Fruit fly (Drosophila melanogaster) whole organism, embryonic: ENCODE measurements around the gene flw.

Experiments used
- BtbVII ChIP-seq: fragments of 200-800 bp; sonication (Bioruptor generic); optimal IDR thresholded peaks from 3 replicates; lab custom pipeline; 2017; ENCODE audit warnings: missing biosample characterization, mild to moderate bottlenecking, missing genetic modification characterization
- CG10366 ChIP-seq: fragments of 200-800 bp; sonication (Bioruptor generic); IDR thresholded peaks from 2 replicates; pipeline ENCODE4 v1.3.6; 2022; ENCODE audit warnings: missing biosample characterization, missing genetic modification characterization
- CG10431 ChIP-seq: fragments of 200-800 bp; sonication (Bioruptor generic); optimal IDR thresholded peaks from 3 replicates; lab custom pipeline; 2018; ENCODE audit warnings: missing biosample characterization, mild to moderate bottlenecking, missing genetic modification characterization
- CG10543 ChIP-seq: fragments of 200-800 bp; sonication (Bioruptor generic); optimal IDR thresholded peaks from 3 replicates; lab custom pipeline; 2017; ENCODE audit warnings: missing biosample characterization, mild to moderate bottlenecking, missing genetic modification characterization, moderate library complexity
- CG10654 ChIP-seq: fragments of 200-800 bp; sonication (Bioruptor generic); optimal IDR thresholded peaks from 2 replicates; lab custom pipeline; 2016; ENCODE audit warnings: missing biosample characterization, missing genetic modification characterization
- CG11247 ChIP-seq: fragments of 200-800 bp; sonication (Bioruptor generic); IDR thresholded peaks from 2 replicates; pipeline ENCODE4 v1.3.6; 2022; ENCODE audit warnings: missing biosample characterization, missing genetic modification characterization
- CG11696 ChIP-seq: fragments of 200-800 bp; sonication (Bioruptor generic); IDR thresholded peaks from 2 replicates; pipeline ENCODE4 v1.3.6; 2022; ENCODE audit warnings: missing biosample characterization, missing genetic modification characterization
- CG12769 ChIP-seq: fragments of 200-800 bp; sonication (Bioruptor generic); optimal IDR thresholded peaks from 2 replicates; lab custom pipeline; 2019; ENCODE audit warnings: missing biosample characterization, mild to moderate bottlenecking, missing genetic modification characterization, moderate library complexity
- CG14014 ChIP-seq: fragments of 200-800 bp; sonication (Bioruptor generic); IDR thresholded peaks from 2 replicates; pipeline ENCODE4 v1.3.6; 2022; ENCODE audit warnings: missing biosample characterization, missing genetic modification characterization
- CG17385 ChIP-seq: fragments of 200-800 bp; sonication (Bioruptor generic); optimal IDR thresholded peaks from 3 replicates; lab custom pipeline; 2018; ENCODE audit warnings: missing biosample characterization, mild to moderate bottlenecking, missing genetic modification characterization
- CG18599 ChIP-seq: fragments of 200-800 bp; sonication (Bioruptor generic); optimal IDR thresholded peaks from 3 replicates; lab custom pipeline; 2017; ENCODE audit warnings: missing biosample characterization, missing genetic modification characterization, mild to moderate bottlenecking, moderate library complexity, missing genetic modification reagents
- CG18764 ChIP-seq: fragments of 200-800 bp; sonication (Bioruptor generic); optimal IDR thresholded peaks from 3 replicates; lab custom pipeline; 2016; ENCODE audit warnings: missing biosample characterization, missing genetic modification characterization
- CG30403 ChIP-seq: fragments of 200-800 bp; sonication (Bioruptor generic); optimal IDR thresholded peaks from 3 replicates; lab custom pipeline; 2016; ENCODE audit warnings: missing biosample characterization, missing genetic modification characterization
- CG4404 ChIP-seq: fragments of 200-800 bp; sonication (Bioruptor generic); IDR thresholded peaks from 2 replicates; pipeline ENCODE4 v1.3.6; 2022; ENCODE audit warnings: missing biosample characterization, missing genetic modification characterization
- CG6175 ChIP-seq: fragments of 200-800 bp; sonication (Bioruptor generic); IDR thresholded peaks from 3 replicates; pipeline ENCODE4 v1.3.6; 2022; ENCODE audit warnings: missing biosample characterization, missing genetic modification characterization
- CG6689 ChIP-seq: fragments of 200-800 bp; sonication (Bioruptor generic); IDR thresholded peaks from 2 replicates; pipeline ENCODE4 v1.3.6; 2022; ENCODE audit warnings: missing biosample characterization, missing genetic modification characterization
- CG7372 ChIP-seq: fragments of 200-800 bp; sonication (Bioruptor generic); IDR thresholded peaks from 2 replicates; pipeline ENCODE4 v1.3.6; 2022; ENCODE audit warnings: missing biosample characterization, missing genetic modification characterization
- CG7556 ChIP-seq: fragments of 200-800 bp; sonication (Bioruptor generic); optimal IDR thresholded peaks from 2 replicates; lab custom pipeline; 2017; ENCODE audit warnings: missing biosample characterization, mild to moderate bottlenecking, missing genetic modification characterization
- CG7839 ChIP-seq: fragments of 200-800 bp; sonication (Bioruptor generic); optimal IDR thresholded peaks from 3 replicates; lab custom pipeline; 2018; ENCODE audit warnings: missing biosample characterization, mild to moderate bottlenecking, missing genetic modification characterization, moderate library complexity
- CG9727 ChIP-seq: fragments of 200-800 bp; sonication (Bioruptor generic); optimal IDR thresholded peaks from 3 replicates; lab custom pipeline; 2017; ENCODE audit warnings: missing biosample characterization, mild to moderate bottlenecking, missing genetic modification characterization
- D19A ChIP-seq: fragments of 200-800 bp; optimal IDR thresholded peaks from 3 replicates; lab custom pipeline; 2019; ENCODE audit warnings: missing biosample characterization, mild to moderate bottlenecking, missing genetic modification characterization, moderate library complexity
- Fer2 ChIP-seq: fragments of 200-800 bp; sonication (Bioruptor generic); optimal IDR thresholded peaks from 2 replicates; lab custom pipeline; 2018; ENCODE audit warnings: missing biosample characterization, mild to moderate bottlenecking, missing genetic modification characterization, moderate library complexity
- Fer3 ChIP-seq: fragments of 200-800 bp; sonication (Bioruptor generic); optimal IDR thresholded peaks from 2 replicates; lab custom pipeline; 2018; ENCODE audit warnings: missing biosample characterization, mild to moderate bottlenecking, missing genetic modification characterization, moderate library complexity
- HLH3B ChIP-seq: fragments of 200-800 bp; sonication (Bioruptor generic); IDR thresholded peaks from 2 replicates; pipeline ENCODE4 v1.3.6; 2022; ENCODE audit warnings: missing biosample characterization, missing genetic modification characterization
- Hand ChIP-seq: fragments of 200-800 bp; sonication (Bioruptor generic); optimal IDR thresholded peaks from 2 replicates; lab custom pipeline; 2017; ENCODE audit warnings: mild to moderate bottlenecking, missing biosample characterization, missing genetic modification reagents, missing genetic modification characterization
- Hey ChIP-seq: fragments of 200-800 bp; sonication (Bioruptor generic); optimal IDR thresholded peaks from 3 replicates; lab custom pipeline; 2018; ENCODE audit warnings: missing biosample characterization, mild to moderate bottlenecking, missing genetic modification characterization
- Hr51 ChIP-seq, 2 experiments: fragments of 200-800 bp; sonication (Bioruptor generic); optimal IDR thresholded peaks; 2 replicates in 1 of 2; 3 replicates in 1 of 2; lab custom pipeline; 2016 to 2018; ENCODE audit warnings: missing biosample characterization in 2 of 2, missing genetic modification characterization in 2 of 2, mild to moderate bottlenecking in 1 of 2, moderate library complexity in 1 of 2
- Med ChIP-seq: fragments of 200-800 bp; sonication (Bioruptor generic); peaks from one replicate; lab custom pipeline; 2016; ENCODE audit warnings: missing biosample characterization, missing genetic modification characterization, mild to moderate bottlenecking, inconsistent platforms, moderate library complexity
- Nf-YA ChIP-seq: fragments of 200-800 bp; sonication (Bioruptor generic); IDR thresholded peaks from 2 replicates; pipeline ENCODE4 v1.3.6; 2022; ENCODE audit warnings: missing biosample characterization, missing genetic modification characterization
- Oli ChIP-seq: fragments of 200-800 bp; sonication (Bioruptor generic); optimal IDR thresholded peaks from 2 replicates; lab custom pipeline; 2018; ENCODE audit warnings: missing biosample characterization, mild to moderate bottlenecking, missing genetic modification characterization, moderate library complexity
- PHDP ChIP-seq: fragments of 200-800 bp; sonication (Bioruptor generic); optimal IDR thresholded peaks from 3 replicates; lab custom pipeline; 2018; ENCODE audit warnings: missing biosample characterization, mild to moderate bottlenecking, missing genetic modification characterization, moderate library complexity
- Ravus ChIP-seq: fragments of 200-800 bp; sonication (Bioruptor generic); IDR thresholded peaks from 2 replicates; pipeline ENCODE4 v1.3.6; 2022; ENCODE audit warnings: missing biosample characterization, missing genetic modification characterization
- Sin3A ChIP-seq: fragments of >200 bp; optimal IDR thresholded peaks from 2 replicates; lab custom pipeline; 2018
- Sry-β ChIP-seq: fragments of 200-800 bp; sonication (Bioruptor generic); optimal IDR thresholded peaks from 2 replicates; lab custom pipeline; 2018; ENCODE audit warnings: missing biosample characterization, mild to moderate bottlenecking, missing genetic modification characterization, moderate library complexity
- ara ChIP-seq: fragments of 200-800 bp; sonication (Bioruptor generic); IDR thresholded peaks from 2 replicates; pipeline ENCODE4 v1.3.6; 2022; ENCODE audit warnings: missing biosample characterization, missing genetic modification characterization
- chm ChIP-seq: fragments of 200-800 bp; sonication (Bioruptor generic); IDR thresholded peaks from 2 replicates; pipeline ENCODE4 v1.3.6; 2022; ENCODE audit warnings: missing biosample characterization, missing genetic modification characterization
- cwo ChIP-seq: fragments of 200-800 bp; sonication (Bioruptor generic); optimal IDR thresholded peaks from 3 replicates; lab custom pipeline; 2017; ENCODE audit warnings: missing biosample characterization, missing genetic modification characterization, mild to moderate bottlenecking, moderate library complexity, missing genetic modification reagents
- esg ChIP-seq: fragments of 200-800 bp; sonication (Bioruptor generic); conservative IDR thresholded peaks from 2 replicates; pipeline ENCODE4 v1.3.6; 2022; ENCODE audit warnings: missing biosample characterization, missing genetic modification characterization
- exex ChIP-seq: fragments of 200-800 bp; sonication (Bioruptor generic); optimal IDR thresholded peaks from 4 replicates; lab custom pipeline; 2018; ENCODE audit warnings: missing biosample characterization, mild to moderate bottlenecking, missing genetic modification characterization, moderate library complexity
- gcm ChIP-seq: fragments of 200-800 bp; sonication (Bioruptor generic); optimal IDR thresholded peaks from 2 replicates; lab custom pipeline; 2019; ENCODE audit warnings: missing biosample characterization, mild to moderate bottlenecking, missing genetic modification characterization, moderate library complexity
- gcm2 ChIP-seq: fragments of 200-800 bp; sonication (Bioruptor generic); optimal IDR thresholded peaks from 2 replicates; lab custom pipeline; 2016; ENCODE audit warnings: missing biosample characterization, missing genetic modification characterization
- gem ChIP-seq: fragments of 200-800 bp; sonication (Bioruptor generic); optimal IDR thresholded peaks from 2 replicates; lab custom pipeline; 2019; ENCODE audit warnings: missing biosample characterization, mild to moderate bottlenecking, missing genetic modification characterization, moderate library complexity
- grau ChIP-seq: fragments of 200-800 bp; optimal IDR thresholded peaks from 3 replicates; lab custom pipeline; 2019; ENCODE audit warnings: missing biosample characterization, mild to moderate bottlenecking, missing genetic modification characterization, moderate library complexity
- ken ChIP-seq: fragments of 200-800 bp; sonication (Bioruptor generic); IDR thresholded peaks from 3 replicates; pipeline ENCODE4 v1.3.6; 2022; ENCODE audit warnings: missing biosample characterization, missing genetic modification characterization
- pnt ChIP-seq: fragments of 200-800 bp; sonication (Bioruptor generic); optimal IDR thresholded peaks from 3 replicates; lab custom pipeline; 2016; ENCODE audit warnings: missing biosample characterization, missing genetic modification characterization
- sd ChIP-seq: fragments of 200-800 bp; sonication (Bioruptor generic); optimal IDR thresholded peaks from 3 replicates; lab custom pipeline; 2018; ENCODE audit warnings: missing biosample characterization, mild to moderate bottlenecking, missing genetic modification characterization, moderate library complexity
- sisA ChIP-seq: fragments of 200-800 bp; sonication (Bioruptor generic); IDR thresholded peaks from 2 replicates; pipeline ENCODE4 v1.3.6; 2022; ENCODE audit warnings: missing biosample characterization, missing genetic modification characterization
- tgo ChIP-seq: fragments of 200-800 bp; sonication (Bioruptor generic); IDR thresholded peaks from 3 replicates; pipeline ENCODE4 v1.3.6; 2022; ENCODE audit warnings: missing biosample characterization, missing genetic modification characterization
- trem ChIP-seq: fragments of 200-800 bp; optimal IDR thresholded peaks from 3 replicates; lab custom pipeline; 2019; ENCODE audit warnings: missing biosample characterization, mild to moderate bottlenecking, missing genetic modification characterization, moderate library complexity
- ttk ChIP-seq: fragments of 200-800 bp; sonication (Bioruptor generic); IDR thresholded peaks from 2 replicates; pipeline ENCODE4 v2.1.2; 2022; ENCODE audit warnings: missing biosample characterization, missing genetic modification characterization

flw gene

DNA sequence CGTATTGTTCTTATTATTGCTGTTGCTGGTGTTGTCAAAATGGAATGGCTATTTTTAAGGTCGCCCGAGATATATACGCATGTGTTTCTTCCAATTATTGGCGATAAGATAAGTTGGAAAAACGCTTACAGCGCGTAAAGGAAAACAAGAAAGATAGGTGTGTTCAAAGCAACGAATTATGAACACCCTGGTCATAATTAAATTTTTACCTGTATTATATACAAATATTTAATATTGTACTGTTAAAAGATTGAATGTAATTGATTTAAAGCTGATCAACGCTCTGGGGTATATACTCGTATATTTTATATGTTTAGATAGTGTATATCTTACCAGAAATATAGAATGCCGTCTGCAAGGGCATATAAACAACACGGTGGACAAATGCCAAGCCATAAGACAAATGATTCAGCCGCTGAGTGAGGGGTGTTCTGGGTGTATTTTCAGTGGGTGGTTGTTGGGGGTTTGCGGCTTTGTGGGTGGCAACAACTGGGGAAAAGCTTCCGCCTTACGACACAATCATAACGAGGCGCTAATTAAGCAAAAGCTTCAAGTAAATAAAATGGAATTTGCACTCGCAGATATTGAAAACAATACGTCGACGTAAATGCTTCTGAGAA is 11.9 kb downstream of the flw start (continued):
- peak; percentile 51 for TF ChIP-seq CG14014 (GFP tag; lab: Robert Waterston, UW)
- TF ChIP-seq CG9727 = peak; percentile 20
- 0 out of 2 replicates have a peak, but pooled peaks have one; percentile 10 for TF ChIP-seq CG11696 (GFP tag; lab: Robert Waterston, UW)
- peak; percentile 33 for TF ChIP-seq PHDP
- TF ChIP-seq D19A (tag; lab: Kevin White, UChicago) = peak; percentile 93
- TF ChIP-seq CG6175 = no peak
- TF ChIP-seq tgo (GFP tag; lab: Robert Waterston, UW) = peak; percentile 48; the same call in 2 of the 3 replicates
- TF ChIP-seq sisA (GFP tag; lab: Robert Waterston, UW) = 0 out of 2 replicates have a peak, but pooled peaks have one; percentile 14
- TF ChIP-seq Fer3 (tag; lab: Kevin White, UChicago) = peak; percentile 14
- TF ChIP-seq ttk (GFP tag; lab: Robert Waterston, UW) = peak; percentile 27; the same call in 1 of the 2 replicates
- TF ChIP-seq CG7839 (tag; lab: Kevin White, UChicago) = peak; percentile 71
- TF ChIP-seq CG10654 (GFP tag; lab: Kevin White, UChicago) = no peak
- peak in 1 of 2 experiments; percentile 27 for TF ChIP-seq Hr51 (GFP tag; optimal IDR thresholded peaks at IDR 0.05; lab: Kevin White, UChicago)
- TF ChIP-seq CG17385 = peak; percentile 14
- TF ChIP-seq BtbVII = peak; percentile 5
- 0 out of 2 replicates have a peak, but pooled peaks have one; percentile 17 for TF ChIP-seq CG4404
- peak; percentile 81 for TF ChIP-seq exex (tag; lab: Kevin White, UChicago)
- peak; percentile 28 for TF ChIP-seq Oli
- peak; percentile 50 for TF ChIP-seq grau (tag; lab: Kevin White, UChicago)
- 0 out of 2 replicates have a peak, but pooled peaks have one; percentile 23 for TF ChIP-seq Nf-YA (GFP tag; lab: Robert Waterston, UW)
- no peak for TF ChIP-seq gcm2 (GFP tag; lab: Kevin White, UChicago)
- peak; percentile 64 for TF ChIP-seq CG18599 (GFP tag; lab: Kevin White, UChicago)
- no peak for TF ChIP-seq Sry-β (GFP tag; lab: Kevin White, UChicago)
- TF ChIP-seq CG7556 (GFP tag; lab: Kevin White, UChicago) = peak; percentile 32
- peak; percentile 30 for TF ChIP-seq CG10366
- peak; percentile 11 for TF ChIP-seq CG30403 (GFP tag; lab: Kevin White, UChicago)
- peak; percentile 55; the same call in 1 of the 2 replicates for TF ChIP-seq CG6689 (GFP tag; lab: Robert Waterston, UW)

DNA sequence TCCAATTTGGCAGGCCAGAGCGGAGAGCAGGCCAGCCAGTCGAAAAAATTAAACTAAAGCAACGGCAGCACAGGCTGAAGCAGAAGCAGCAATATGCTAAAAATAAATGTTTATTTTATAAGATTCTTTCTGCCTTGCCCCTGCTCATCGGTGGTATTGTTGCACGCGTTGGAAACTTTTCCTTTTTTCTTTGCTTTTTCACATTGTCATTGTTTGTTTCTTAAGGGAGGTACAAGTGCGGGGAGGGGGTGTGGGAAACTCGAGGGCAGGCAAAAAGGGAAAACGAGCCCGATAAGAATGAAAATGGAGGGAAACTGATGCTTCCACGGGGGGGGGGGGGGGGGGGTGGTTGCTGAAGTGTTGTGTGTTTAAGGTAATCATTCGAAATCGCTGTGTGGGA is 13.2 kb downstream of the flw start:
- TF ChIP-seq chm (GFP tag; lab: Robert Waterston, UW) (no peak), Ravus (GFP tag; lab: Robert Waterston, UW) (no peak), ara (GFP tag; lab: Robert Waterston, UW) (no peak), CG18599 (GFP tag; lab: Kevin White, UChicago) (peak; percentile 23), sd (tag; lab: Kevin White, UChicago) (peak; percentile 64), CG14014 (GFP tag; lab: Robert Waterston, UW) (no peak), CG11247 (GFP tag; lab: Robert Waterston, UW) (no peak), CG12769 (tag; lab: Kevin White, UChicago) (peak; percentile 32), cwo (GFP tag; lab: Kevin White, UChicago) (peak; percentile 22), Med (GFP tag; lab: Kevin White, UChicago) (peak; percentile 17), Hand (GFP tag; lab: Kevin White, UChicago) (no peak), gem (no peak), CG10431 (GFP tag; lab: Kevin White, UChicago) (no peak), Hey (tag; lab: Kevin White, UChicago) (no peak), CG18764 (GFP tag; lab: Kevin White, UChicago) (no peak), trem (tag; lab: Kevin White, UChicago) (no peak), esg (GFP tag; lab: Robert Waterston, UW) (no peak), pnt (GFP tag; lab: Kevin White, UChicago) (no peak), ken (GFP tag; lab: Robert Waterston, UW) (no peak), Fer2 (tag; lab: Kevin White, UChicago) (no peak), CG7372 (GFP tag; lab: Robert Waterston, UW) (no peak), Sin3A (no peak), gcm (no peak), HLH3B (no peak), CG10543 (GFP tag; lab: Kevin White, UChicago) (peak; percentile 48)
